Worm (Caenorhabditis elegans) whole organism, mixed stage, embryonic: ENCODE results near the gene F55C5.17.

Experiments used
- M03D4.4 ChIP-seq: sonication (generic microtip); optimal IDR thresholded peaks from 2 replicates; lab custom pipeline; 2017; ENCODE audit warnings: mild to moderate bottlenecking, missing genetic modification characterization, missing compliant biosample characterization
- bed-3 ChIP-seq: fragments of 200-800 bp; sonication (Bioruptor generic); optimal IDR thresholded peaks from 3 replicates; lab custom pipeline; 2018; ENCODE audit warnings: mild to moderate bottlenecking, missing genetic modification characterization, moderate library complexity, missing compliant biosample characterization
- blmp-1 ChIP-seq: fragments of 150-350 bp; optimal IDR thresholded peaks from 2 replicates; lab custom pipeline; 2014; ENCODE audit warnings: missing biosample characterization, missing genetic modification characterization
- ceh-39 ChIP-seq: fragments of 150-350 bp; optimal IDR thresholded peaks from 2 replicates; lab custom pipeline; 2014; ENCODE audit warnings: missing biosample characterization, missing genetic modification characterization
- ceh-43 ChIP-seq: fragments of 200-800 bp; sonication (Bioruptor generic); optimal IDR thresholded peaks from 2 replicates; lab custom pipeline; 2018; ENCODE audit warnings: mild to moderate bottlenecking, missing genetic modification characterization, moderate library complexity, missing compliant biosample characterization
- ceh-83 ChIP-seq: fragments of 200-800 bp; sonication (Bioruptor generic); optimal IDR thresholded peaks from 2 replicates; lab custom pipeline; 2018; ENCODE audit warnings: mild to moderate bottlenecking, missing genetic modification characterization, missing compliant biosample characterization
- ces-1 ChIP-seq: fragments of 150-350 bp; optimal IDR thresholded peaks from 2 replicates; lab custom pipeline; 2014; ENCODE audit warnings: missing biosample characterization, missing genetic modification reagents, missing genetic modification characterization
- cnd-1 ChIP-seq: fragments of 200-800 bp; sonication (Bioruptor generic); optimal IDR thresholded peaks from 2 replicates; lab custom pipeline; 2018; ENCODE audit warnings: mild to moderate bottlenecking, missing genetic modification characterization, missing compliant biosample characterization
- drap-1 ChIP-seq: fragments of 200-800 bp; sonication (Bioruptor generic); optimal IDR thresholded peaks from 3 replicates; lab custom pipeline; 2018; ENCODE audit warnings: mild to moderate bottlenecking, missing genetic modification characterization, missing compliant biosample characterization
- elt-1 ChIP-seq: sonication (generic microtip); optimal IDR thresholded peaks from 2 replicates; lab custom pipeline; 2017; ENCODE audit warnings: missing genetic modification characterization, mild to moderate bottlenecking, missing compliant biosample characterization, antibody characterized with exemption, moderate library complexity, borderline replicate concordance; ENCODE audit not compliant: insufficient read depth
- flh-1 ChIP-seq: fragments of 200-800 bp; sonication (Bioruptor generic); optimal IDR thresholded peaks from 2 replicates; lab custom pipeline; 2018; ENCODE audit warnings: mild to moderate bottlenecking, missing genetic modification characterization, moderate library complexity, missing compliant biosample characterization
- ham-2 ChIP-seq: fragments of 200-800 bp; sonication (Bioruptor generic); optimal IDR thresholded peaks from 2 replicates; lab custom pipeline; 2018; ENCODE audit warnings: mild to moderate bottlenecking, missing genetic modification characterization, missing compliant biosample characterization
- hlh-1 ChIP-seq: fragments of 150-350 bp; optimal IDR thresholded peaks from 2 replicates; lab custom pipeline; 2014; ENCODE audit warnings: missing biosample characterization, missing genetic modification reagents, missing genetic modification characterization
- lin-13 ChIP-seq: fragments of 150-350 bp; optimal IDR thresholded peaks from 2 replicates; lab custom pipeline; 2014; ENCODE audit warnings: missing biosample characterization, missing genetic modification characterization
- lin-32 ChIP-seq: fragments of 200-800 bp; sonication (Bioruptor generic); optimal IDR thresholded peaks from 2 replicates; lab custom pipeline; 2018; ENCODE audit warnings: mild to moderate bottlenecking, missing genetic modification characterization, missing compliant biosample characterization
- lsy-2 ChIP-seq: fragments of 150-350 bp; optimal IDR thresholded peaks from 2 replicates; lab custom pipeline; 2014; ENCODE audit warnings: missing biosample characterization, missing genetic modification characterization
- mep-1 ChIP-seq: fragments of 150-350 bp; optimal IDR thresholded peaks from 2 replicates; lab custom pipeline; 2017; ENCODE audit warnings: missing biosample characterization, missing genetic modification reagents, missing genetic modification characterization, inconsistent platforms
- mls-2 ChIP-seq: sonication (generic microtip); optimal IDR thresholded peaks from 2 replicates; lab custom pipeline; 2016; ENCODE audit warnings: mild to moderate bottlenecking, missing genetic modification characterization, moderate library complexity, missing compliant biosample characterization
- nhr-2 ChIP-seq: fragments of 150-350 bp; optimal IDR thresholded peaks from 2 replicates; lab custom pipeline; 2014; ENCODE audit warnings: missing biosample characterization, missing genetic modification characterization
- nhr-237 ChIP-seq: fragments of 150-350 bp; optimal IDR thresholded peaks from 2 replicates; lab custom pipeline; 2014; ENCODE audit warnings: missing biosample characterization, missing genetic modification characterization
- nhr-28 ChIP-seq: fragments of 150-350 bp; optimal IDR thresholded peaks from 2 replicates; lab custom pipeline; 2014; ENCODE audit warnings: missing biosample characterization, missing genetic modification characterization
- nhr-76 ChIP-seq: sonication (generic microtip); optimal IDR thresholded peaks from 2 replicates; lab custom pipeline; 2017; ENCODE audit warnings: missing biosample characterization, missing genetic modification characterization
- pha-4 ChIP-seq: fragments of 150-350 bp; optimal IDR thresholded peaks from 2 replicates; lab custom pipeline; 2018; ENCODE audit warnings: missing biosample characterization, missing genetic modification reagents, missing genetic modification characterization
- sem-2 ChIP-seq: fragments of 200-800 bp; sonication (Bioruptor generic); optimal IDR thresholded peaks from 2 replicates; lab custom pipeline; 2018; ENCODE audit warnings: mild to moderate bottlenecking, missing genetic modification characterization, missing compliant biosample characterization
- snpc-4 ChIP-seq: fragments of 150-350 bp; optimal IDR thresholded peaks from 2 replicates; lab custom pipeline; 2014; ENCODE audit warnings: missing biosample characterization, missing genetic modification characterization
- sptf-1 ChIP-seq: sonication (generic microtip); optimal IDR thresholded peaks from 2 replicates; lab custom pipeline; 2017; ENCODE audit warnings: mild to moderate bottlenecking, missing genetic modification characterization, moderate library complexity, missing compliant biosample characterization
- tbx-8 ChIP-seq: fragments of 200-800 bp; sonication (Bioruptor generic); optimal IDR thresholded peaks from 2 replicates; lab custom pipeline; 2018; ENCODE audit warnings: mild to moderate bottlenecking, missing genetic modification characterization, moderate library complexity, missing compliant biosample characterization
- unc-120 ChIP-seq: sonication (generic microtip); optimal IDR thresholded peaks from 2 replicates; lab custom pipeline; 2017; ENCODE audit warnings: missing genetic modification characterization, missing compliant biosample characterization; ENCODE audit not compliant: poor library complexity, severe bottlenecking
- unc-39 ChIP-seq: fragments of 150-350 bp; optimal IDR thresholded peaks from 2 replicates; lab custom pipeline; 2014; ENCODE audit warnings: missing biosample characterization, missing genetic modification characterization
- unc-62 ChIP-seq: fragments of 150-350 bp; optimal IDR thresholded peaks from 2 replicates; lab custom pipeline; 2014; ENCODE audit warnings: missing biosample characterization, missing genetic modification reagents, missing genetic modification characterization
- zip-8 ChIP-seq: fragments of 150-350 bp; optimal IDR thresholded peaks from 2 replicates; lab custom pipeline; 2014; ENCODE audit warnings: missing biosample characterization, missing genetic modification characterization

Gene F55C5.17

DNA sequence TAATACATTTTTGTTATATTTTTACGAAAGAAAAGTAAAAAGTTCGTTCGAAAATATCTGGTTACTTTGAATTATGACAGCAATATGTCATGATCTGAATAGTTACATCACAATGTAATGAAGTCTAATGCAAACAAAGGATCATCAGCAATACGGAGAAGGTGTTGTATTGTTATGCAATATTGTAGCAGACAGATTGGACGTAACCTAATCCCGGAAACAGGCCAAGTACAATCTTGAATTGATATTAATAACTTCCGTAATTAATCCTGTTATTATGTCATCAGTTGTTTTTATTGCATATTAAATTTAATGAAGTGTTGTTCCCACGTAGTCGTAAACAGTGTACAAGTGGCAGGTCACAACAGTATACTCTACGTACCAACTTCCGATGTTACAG lies 20.8 kb upstream of the F55C5.17 start:
- TF ChIP-seq nhr-2, result peak; percentile 57
- TF ChIP-seq zip-8, result peak; percentile 60
- TF ChIP-seq unc-39 (tag; lab: Kevin White, UChicago), result no peak

DNA sequence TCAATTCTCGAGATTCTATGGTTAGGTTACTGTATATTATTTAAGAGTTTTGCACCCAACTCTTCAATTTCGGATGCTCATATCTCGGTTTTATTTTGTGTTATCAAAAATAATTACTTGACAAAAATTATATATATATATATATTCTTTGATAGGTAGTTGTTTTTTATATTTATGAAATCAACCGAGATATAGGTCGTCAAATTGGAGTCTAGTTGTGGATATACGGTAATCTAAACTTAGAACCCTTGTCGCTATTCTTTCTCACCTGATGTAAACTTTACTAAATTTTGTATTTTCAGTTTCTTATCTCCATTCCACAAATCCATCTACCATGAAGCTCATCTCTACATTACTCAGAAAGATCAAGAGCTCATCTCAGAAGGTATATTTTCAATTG lies 19.2 kb upstream of the F55C5.17 start, which contains the start of gene F55C5.10:
TSS of gene F55C5.10 (plus strand) at position 301 of the 400 bp plus-strand sequence.
- TF ChIP-seq tbx-8 (GFP tag; lab: Kevin White, UChicago) (no peak), ceh-39 (tag; lab: Kevin White, UChicago) (no peak), pha-4 (tag; lab: Kevin White, UChicago) (no peak), cnd-1 (tag; lab: Kevin White, UChicago) (no peak), sem-2 (GFP tag; lab: Kevin White, UChicago) (no peak), drap-1 (GFP tag; lab: Kevin White, UChicago) (no peak), snpc-4 (tag; lab: Kevin White, UChicago) (no peak)

DNA sequence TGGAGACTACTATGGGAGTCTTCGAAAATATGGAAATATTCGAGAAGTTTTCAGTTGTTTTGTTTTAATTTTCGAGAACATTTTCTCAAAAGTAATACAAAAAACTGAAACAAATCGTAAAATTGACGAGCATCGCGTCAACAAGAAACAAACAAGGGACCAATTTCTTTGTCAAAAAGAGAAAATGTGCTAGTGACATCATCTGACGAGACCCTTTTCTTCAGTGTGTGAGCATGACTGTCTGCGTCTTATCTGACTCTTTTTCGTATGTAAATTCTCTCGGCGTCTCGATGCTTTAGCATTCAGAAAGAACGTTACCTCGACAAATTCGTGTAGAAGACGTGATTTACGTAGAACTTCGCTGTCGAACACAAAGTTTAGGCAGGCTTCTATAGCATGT lies 14.7 kb upstream of the F55C5.17 start:
- no peak for TF ChIP-seq unc-120 (tag; lab: Kevin White, UChicago)
- TF ChIP-seq unc-62 (GFP tag; lab: Kevin White, UChicago), result peak; percentile 13

DNA sequence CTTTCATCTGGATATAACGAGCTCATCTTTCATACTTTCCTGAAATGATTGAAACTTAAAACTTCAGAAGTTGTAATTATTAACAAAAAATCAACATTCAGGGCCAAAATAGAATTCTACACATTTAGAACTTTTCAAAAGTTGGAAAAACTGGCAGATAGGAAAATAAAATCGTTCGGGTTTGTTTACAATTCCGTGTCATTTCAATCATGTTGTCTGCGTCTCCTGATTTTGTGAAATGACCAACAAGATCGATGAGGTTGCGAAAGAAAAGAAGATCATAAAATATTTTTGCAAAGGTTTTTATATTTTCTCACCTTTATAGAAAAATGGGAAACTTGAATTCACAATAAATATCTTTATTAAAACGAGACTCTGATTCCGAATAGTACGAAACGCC lies 13.8 kb upstream of the F55C5.17 start, which contains the start of gene rskd-1:
TSS of gene rskd-1 (minus strand) at position 39 of the 400 bp plus-strand sequence.
- TF ChIP-seq pha-4 (tag; lab: Kevin White, UChicago), result peak; percentile 45
- no peak for TF ChIP-seq snpc-4 (tag; lab: Kevin White, UChicago)

DNA sequence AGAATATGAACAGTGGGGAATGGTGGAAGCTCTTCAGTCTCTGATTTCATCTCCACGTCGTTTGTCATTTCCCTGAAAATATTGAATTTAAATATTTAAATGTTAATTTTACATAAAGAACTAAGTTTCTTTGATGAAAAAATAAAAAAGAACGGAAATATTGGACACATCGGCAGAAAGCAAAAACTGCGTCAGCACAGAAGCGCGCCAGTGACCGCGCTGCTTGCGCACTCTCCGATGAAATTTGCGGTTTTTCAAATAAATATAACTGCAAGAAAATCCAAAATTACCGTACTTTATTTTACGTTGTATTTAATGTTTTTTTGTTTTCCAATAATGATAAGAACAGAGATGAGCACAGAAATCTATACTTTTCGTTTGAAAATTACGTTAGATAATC lies 10.8 kb upstream of the F55C5.17 start, which contains the start of the genes srpa-68 and srh-16:
TSS of gene srpa-68 (minus strand) at position 72 of the 400 bp plus-strand sequence.
TSS of gene srh-16 (plus strand) at position 275 of the 400 bp plus-strand sequence.
- TF ChIP-seq hlh-1 (tag; lab: Kevin White, UChicago) (peak; percentile 38), nhr-28 (no peak), lin-13 (tag; lab: Kevin White, UChicago) (peak; percentile 82), nhr-237 (tag; lab: Kevin White, UChicago) (peak; percentile 64), bed-3 (GFP tag; lab: Kevin White, UChicago) (peak; percentile 39), blmp-1 (no peak), cnd-1 (tag; lab: Kevin White, UChicago) (peak; percentile 73), unc-120 (tag; lab: Kevin White, UChicago) (peak; percentile 23), lsy-2 (peak; percentile 87), pha-4 (tag; lab: Kevin White, UChicago) (peak; percentile 74), nhr-76 (tag; lab: Kevin White, UChicago) (no peak), mep-1 (tag; lab: Kevin White, UChicago) (peak; percentile 94), elt-1 (tag; lab: Kevin White, UChicago) (no peak), unc-62 (GFP tag; lab: Kevin White, UChicago) (peak; percentile 29), M03D4.4 (tag; lab: Kevin White, UChicago) (peak; percentile 81), snpc-4 (tag; lab: Kevin White, UChicago) (no peak), mls-2 (tag; lab: Kevin White, UChicago) (peak; percentile 38), lin-32 (GFP tag; lab: Kevin White, UChicago) (no peak), ceh-83 (GFP tag; lab: Kevin White, UChicago) (peak; percentile 60), ceh-39 (tag; lab: Kevin White, UChicago) (peak; percentile 73), flh-1 (no peak), drap-1 (GFP tag; lab: Kevin White, UChicago) (peak; percentile 76), tbx-8 (GFP tag; lab: Kevin White, UChicago) (no peak), ces-1 (GFP tag; lab: Kevin White, UChicago) (peak; percentile 24), ham-2 (no peak), sptf-1 (tag; lab: Kevin White, UChicago) (peak; percentile 88), ceh-43 (GFP tag; lab: Kevin White, UChicago) (peak; percentile 64)
- TF ChIP-seq, all 35 proteins: peak for 18
